Worm (Caenorhabditis elegans): ENCODE data around the gene F49C12.2.

DNA sequence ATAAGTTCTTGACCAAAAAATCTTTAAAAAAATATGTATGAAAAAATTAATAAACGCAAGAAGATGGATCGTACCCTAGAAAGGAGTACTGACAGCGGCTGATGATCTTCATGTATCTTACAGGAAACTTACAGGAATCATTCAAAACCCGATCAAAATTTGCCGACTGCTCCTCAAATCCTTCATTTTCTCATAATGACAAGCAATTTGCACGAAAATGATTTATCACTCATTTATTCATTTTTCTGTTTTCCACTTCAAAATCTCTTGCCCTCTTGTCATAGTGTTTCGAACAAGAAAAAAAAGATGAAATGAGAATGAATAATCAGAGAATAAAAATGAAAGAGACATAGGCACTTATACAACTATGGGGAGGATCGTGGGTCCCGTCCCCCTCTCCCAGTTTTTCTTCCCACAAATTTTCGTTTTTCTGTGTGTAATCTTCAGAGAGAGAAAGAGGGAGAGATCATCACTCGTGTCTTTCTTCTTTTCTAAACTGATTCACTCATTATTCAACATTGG is 25.0 kb downstream of the F49C12.2 start, which contains the start of gene nmy-3:
- no peak for TF ChIP-seq ama-1 (optimal IDR thresholded peaks at IDR 0.05)
- no peak for TF ChIP-seq F13C5.2 (tag; optimal IDR thresholded peaks at IDR 0.05)
- TF ChIP-seq flt-1 (GFP tag; IDR thresholded peaks at IDR 0.05) = no peak
